Worm (Caenorhabditis elegans): ENCODE results near the gene srd-64.

DNA sequence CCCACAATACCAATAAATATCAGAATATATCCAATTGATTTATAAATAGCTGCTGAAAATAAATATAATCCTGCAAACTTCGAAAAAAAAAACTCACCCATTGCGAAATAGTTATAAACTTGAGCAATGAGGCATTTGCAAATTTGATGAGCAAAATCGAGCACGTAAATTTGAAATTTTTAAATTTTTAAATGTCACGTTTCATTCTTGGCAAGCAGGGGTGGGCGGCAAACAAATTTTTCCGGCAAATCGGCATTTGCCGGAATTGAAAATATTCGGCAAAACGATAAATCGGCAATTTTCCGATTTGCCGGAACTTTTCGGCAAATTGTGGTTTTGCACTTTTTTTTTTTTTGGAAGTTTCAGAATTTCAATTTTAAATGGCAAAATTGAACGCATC lies 5.0 kb downstream of the srd-64 start, which contains the start of gene Y22D7AR.14:
- no peak for TF ChIP-seq dpl-1 (GFP tag; optimal IDR thresholded peaks at IDR 0.05)
- TF ChIP-seq nhr-11 (tag; optimal IDR thresholded peaks at IDR 0.05) = no peak
- no peak for TF ChIP-seq F49E8.2 (tag; optimal IDR thresholded peaks at IDR 0.05; ENCODE audit: borderline replicate concordance)
- TF ChIP-seq nhr-77 (tag; optimal IDR thresholded peaks at IDR 0.05) = no peak

Measured in whole organism, L4 larva.